Fruit fly (Drosophila melanogaster): Measurements from ENCODE around the gene CG9356.

CG9356 gene

dm6 chr3R:9353276-9353652, 50.8 kb downstream of the CG9356 start (continued):
- TF ChIP-seq CG2678 (tag; optimal IDR thresholded peaks at IDR 0.05) (peak; percentile 95), CG2120 (GFP tag; optimal IDR thresholded peaks at IDR 0.05) (peak; percentile 72), crc (GFP tag; optimal IDR thresholded peaks at IDR 0.05) (no peak), CG15011 (GFP tag; optimal IDR thresholded peaks at IDR 0.05) (peak; percentile 72), CG4730 (GFP tag; IDR thresholded peaks at IDR 0.05) (no peak), CG31388 (GFP tag; optimal IDR thresholded peaks at IDR 0.05) (peak; percentile 44), CG4328 (GFP tag; optimal IDR thresholded peaks at IDR 0.05) (peak; percentile 71), CG2712 (tag; optimal IDR thresholded peaks at IDR 0.05) (peak; percentile 96), nerfin-1 (tag; optimal IDR thresholded peaks at IDR 0.05) (peak; percentile 55), CG6689 (GFP tag; IDR thresholded peaks at IDR 0.05) (no peak), cato (GFP tag; optimal IDR thresholded peaks at IDR 0.05; ENCODE audit: borderline replicate concordance) (peak; percentile 75), trem (tag; optimal IDR thresholded peaks at IDR 0.05) (peak; percentile 86), pnt (GFP tag; optimal IDR thresholded peaks at IDR 0.05) (peak; percentile 12), Xbp1 (GFP tag; optimal IDR thresholded peaks at IDR 0.05) (peak; percentile 84), az2 (GFP tag; optimal IDR thresholded peaks at IDR 0.05) (peak; percentile 87), ara (GFP tag; IDR thresholded peaks at IDR 0.05) (no peak), CG12071 (GFP tag; optimal IDR thresholded peaks at IDR 0.05) (no peak), CG1603 (tag; optimal IDR thresholded peaks at IDR 0.05) (peak; percentile 50), fd96Cb (tag; optimal IDR thresholded peaks at IDR 0.05) (peak; percentile 90), CG13624 (GFP tag; optimal IDR thresholded peaks at IDR 0.05) (peak; percentile 6), Gug (GFP tag; IDR thresholded peaks at IDR 0.05) (peak; percentile 55; the same call in 1 of the 4 replicates), CG13894 (tag; optimal IDR thresholded peaks at IDR 0.05) (peak; percentile 23), CG7357 (GFP tag; IDR thresholded peaks at IDR 0.05) (peak; percentile 79), chif (GFP tag; optimal IDR thresholded peaks at IDR 0.05) (peak; percentile 32 to 41), CG12744 (GFP tag; optimal IDR thresholded peaks at IDR 0.05) (no peak), NC2α (GFP tag; optimal IDR thresholded peaks at IDR 0.05) (no peak), chn (GFP tag; optimal IDR thresholded peaks at IDR 0.05) (peak; percentile 49), jing (GFP tag; optimal IDR thresholded peaks at IDR 0.05) (no peak), ATbp (GFP tag; optimal IDR thresholded peaks at IDR 0.05) (peak; percentile 88), CG42726 (GFP tag; IDR thresholded peaks at IDR 0.05; ENCODE audit: partially characterized antibody) (no peak), dmrt99B (tag; optimal IDR thresholded peaks at IDR 0.05) (peak; percentile 94), Ets97D (GFP tag; optimal IDR thresholded peaks at IDR 0.05) (no peak), NC2β (GFP tag; optimal IDR thresholded peaks at IDR 0.05) (peak; percentile 16), Hmr (GFP tag; optimal IDR thresholded peaks at IDR 0.05) (peak; percentile 85), CG7271 (tag; optimal IDR thresholded peaks at IDR 0.05) (peak; percentile 68), CG4617 (GFP tag; optimal IDR thresholded peaks at IDR 0.05; ENCODE audit: borderline replicate concordance) (peak; percentile 59), CG15601 (tag; optimal IDR thresholded peaks at IDR 0.05) (peak; percentile 90), gsb (GFP tag; IDR thresholded peaks at IDR 0.05) (no peak), Eip74EF (GFP tag; optimal IDR thresholded peaks at IDR 0.05) (peak in 1 of 2 experiments; percentile 88), CG2199 (GFP tag; IDR thresholded peaks at IDR 0.05) (no peak), cas (GFP tag; IDR thresholded peaks at IDR 0.05) (no peak), CG18599 (GFP tag; optimal IDR thresholded peaks at IDR 0.05) (peak; percentile 92), CG1233 (GFP tag; optimal IDR thresholded peaks at IDR 0.05) (peak; percentile 85), CG12659 (GFP tag; optimal IDR thresholded peaks at IDR 0.05) (peak; percentile 91), Antp (GFP tag; optimal IDR thresholded peaks at IDR 0.05) (peak; percentile 50), abd-A (tag; optimal IDR thresholded peaks at IDR 0.05) (peak; percentile 56), CG3163 (GFP tag; optimal IDR thresholded peaks at IDR 0.05) (no peak), lilli (GFP tag; optimal IDR thresholded peaks at IDR 0.05) (peak; percentile 62), Taf1 (GFP tag; IDR thresholded peaks at IDR 0.05) (no peak), yki (optimal IDR thresholded peaks at IDR 0.05) (no peak), gem (tag; optimal IDR thresholded peaks at IDR 0.05) (peak; percentile 96)

All from whole organism, embryonic.